Worm (Caenorhabditis elegans) whole organism, late embryonic: ENCODE measurements around the gene bath-20.

Source experiments
- C38D4.7 ChIP-seq: fragments of 200-800 bp; sonication (Bioruptor generic); optimal IDR thresholded peaks from 2 replicates; lab custom pipeline; 2018; ENCODE audit warnings: mild to moderate bottlenecking, missing genetic modification characterization, moderate library complexity, missing compliant biosample characterization
- K02D7.2 ChIP-seq: sonication (generic microtip); optimal IDR thresholded peaks from 2 replicates; lab custom pipeline; 2017; ENCODE audit warnings: mild to moderate bottlenecking, missing genetic modification characterization, missing compliant biosample characterization
- K09A11.1 ChIP-seq: sonication (generic microtip); optimal IDR thresholded peaks from 2 replicates; lab custom pipeline; 2017; ENCODE audit warnings: antibody characterized with exemption, mild to moderate bottlenecking, missing genetic modification characterization, missing compliant biosample characterization; ENCODE audit not compliant: insufficient read depth
- T23F11.4 ChIP-seq: fragments of 200-800 bp; sonication (Bioruptor generic); optimal IDR thresholded peaks from 2 replicates; lab custom pipeline; 2018; ENCODE audit warnings: mild to moderate bottlenecking, missing genetic modification characterization, missing compliant biosample characterization
- Y22D7AL.16 ChIP-seq: sonication (generic microtip); optimal IDR thresholded peaks from 2 replicates; lab custom pipeline; 2016; ENCODE audit warnings: missing genetic modification characterization, missing compliant biosample characterization
- ahr-1 ChIP-seq: sonication (generic microtip); optimal IDR thresholded peaks from 2 replicates; lab custom pipeline; 2016; ENCODE audit warnings: missing genetic modification characterization, missing compliant biosample characterization
- ama-1 ChIP-seq: fragments of 150-350 bp; optimal IDR thresholded peaks from 2 replicates; lab custom pipeline; 2014
- ceh-14 ChIP-seq: sonication (generic microtip); optimal IDR thresholded peaks from 2 replicates; lab custom pipeline; 2016; ENCODE audit warnings: missing genotype, missing genetic modification characterization, missing compliant biosample characterization
- ceh-18 ChIP-seq: sonication (generic microtip); optimal IDR thresholded peaks from 2 replicates; lab custom pipeline; 2016; ENCODE audit warnings: missing genetic modification characterization, missing compliant biosample characterization
- ceh-22 ChIP-seq: sonication (generic microtip); optimal IDR thresholded peaks from 2 replicates; lab custom pipeline; 2017; ENCODE audit warnings: missing biosample characterization, missing genetic modification characterization
- ceh-30 ChIP-seq: fragments of 150-350 bp; optimal IDR thresholded peaks from 2 replicates; lab custom pipeline; 2014; ENCODE audit warnings: missing biosample characterization, missing genetic modification characterization
- ceh-31 ChIP-seq: sonication (generic microtip); optimal IDR thresholded peaks from 2 replicates; lab custom pipeline; 2016; ENCODE audit warnings: missing genetic modification characterization, missing compliant biosample characterization
- ceh-34 ChIP-seq: sonication (generic microtip); optimal IDR thresholded peaks from 2 replicates; lab custom pipeline; 2016; ENCODE audit warnings: mild to moderate bottlenecking, missing genetic modification characterization, missing compliant biosample characterization
- ceh-45 ChIP-seq: fragments of 200-800 bp; sonication (Bioruptor generic); IDR thresholded peaks from 2 replicates; pipeline ENCODE4 v1.3.6; 2022; ENCODE audit warnings: missing genetic modification reagents, missing genetic modification characterization, missing compliant biosample characterization
- ceh-9 ChIP-seq: sonication (generic microtip); optimal IDR thresholded peaks from 2 replicates; lab custom pipeline; 2016; ENCODE audit warnings: mild to moderate bottlenecking, missing genetic modification characterization, inconsistent platforms, missing compliant biosample characterization
- che-1 ChIP-seq: sonication (generic microtip); optimal IDR thresholded peaks from 2 replicates; lab custom pipeline; 2016; ENCODE audit warnings: mild to moderate bottlenecking, missing genetic modification characterization, missing compliant biosample characterization
- dve-1 ChIP-seq: sonication (generic microtip); optimal IDR thresholded peaks from 2 replicates; lab custom pipeline; 2017; ENCODE audit warnings: antibody characterized with exemption, mild to moderate bottlenecking, missing genetic modification characterization, missing compliant biosample characterization
- elt-2 ChIP-seq: sonication (generic microtip); optimal IDR thresholded peaks from 2 replicates; lab custom pipeline; 2016; ENCODE audit warnings: missing genetic modification reagents, missing genetic modification characterization, missing compliant biosample characterization
- elt-4 ChIP-seq: sonication (generic microtip); optimal IDR thresholded peaks from 2 replicates; lab custom pipeline; 2016; ENCODE audit warnings: missing genetic modification characterization, missing compliant biosample characterization
- ets-4 ChIP-seq: sonication (generic microtip); optimal IDR thresholded peaks from 2 replicates; lab custom pipeline; 2016; ENCODE audit warnings: missing genetic modification characterization, missing compliant biosample characterization
- fax-1 ChIP-seq: sonication (generic microtip); optimal IDR thresholded peaks from 2 replicates; lab custom pipeline; 2016; ENCODE audit warnings: missing genotype, missing genetic modification characterization, missing compliant biosample characterization
- fkh-10 ChIP-seq: fragments of 150-350 bp; optimal IDR thresholded peaks from 2 replicates; lab custom pipeline; 2014; ENCODE audit warnings: missing biosample characterization, missing genetic modification reagents, missing genetic modification characterization
- fkh-6 ChIP-seq: sonication (generic microtip); optimal IDR thresholded peaks from 2 replicates; lab custom pipeline; 2016; ENCODE audit warnings: missing genetic modification characterization, missing compliant biosample characterization
- hlh-15 ChIP-seq: sonication (generic microtip); optimal IDR thresholded peaks from 2 replicates; lab custom pipeline; 2016; ENCODE audit warnings: missing genetic modification characterization, missing compliant biosample characterization
- hlh-8 ChIP-seq: sonication (generic microtip); optimal IDR thresholded peaks from 2 replicates; lab custom pipeline; 2016; ENCODE audit warnings: missing genotype, missing genetic modification characterization, missing compliant biosample characterization
- lim-6 ChIP-seq: sonication (generic microtip); optimal IDR thresholded peaks from 2 replicates; lab custom pipeline; 2016; ENCODE audit warnings: missing genetic modification characterization, missing compliant biosample characterization
- lin-11 ChIP-seq: fragments of 200-800 bp; sonication (Bioruptor generic); optimal IDR thresholded peaks from 2 replicates; lab custom pipeline; 2018; ENCODE audit warnings: mild to moderate bottlenecking, missing genetic modification characterization, missing compliant biosample characterization
- madf-2 ChIP-seq: sonication (generic microtip); optimal IDR thresholded peaks from 2 replicates; lab custom pipeline; 2017; ENCODE audit warnings: missing genetic modification characterization, missing compliant biosample characterization
- mec-3 ChIP-seq: sonication (generic microtip); optimal IDR thresholded peaks from 2 replicates; lab custom pipeline; 2016; ENCODE audit warnings: borderline replicate concordance, missing genetic modification characterization, missing compliant biosample characterization
- nfya-1 ChIP-seq: sonication (generic microtip); optimal IDR thresholded peaks from 2 replicates; lab custom pipeline; 2017; ENCODE audit warnings: missing genetic modification characterization, mild to moderate bottlenecking, missing compliant biosample characterization, antibody characterized with exemption, moderate library complexity
- nhr-11 ChIP-seq: fragments of 150-350 bp; optimal IDR thresholded peaks from 2 replicates; lab custom pipeline; 2014; ENCODE audit warnings: missing biosample characterization, missing genetic modification characterization
- nhr-232 ChIP-seq: sonication (generic microtip); optimal IDR thresholded peaks from 2 replicates; lab custom pipeline; 2016; ENCODE audit warnings: missing genetic modification characterization, missing compliant biosample characterization
- npax-4 ChIP-seq: sonication (generic microtip); optimal IDR thresholded peaks from 2 replicates; lab custom pipeline; 2016; ENCODE audit warnings: missing genetic modification characterization, missing compliant biosample characterization
- pax-1 ChIP-seq: fragments of 150-350 bp; optimal IDR thresholded peaks from 2 replicates; lab custom pipeline; 2014; ENCODE audit warnings: missing biosample characterization, missing genetic modification characterization
- pha-2 ChIP-seq: sonication (generic microtip); optimal IDR thresholded peaks from 2 replicates; lab custom pipeline; 2017; ENCODE audit warnings: mild to moderate bottlenecking, missing genetic modification characterization, missing compliant biosample characterization
- pros-1 ChIP-seq: fragments of 150-350 bp; optimal IDR thresholded peaks from 2 replicates; lab custom pipeline; 2014; ENCODE audit warnings: missing biosample characterization, missing genetic modification reagents, missing genetic modification characterization
- rnt-1 ChIP-seq: sonication (generic microtip); optimal IDR thresholded peaks from 2 replicates; lab custom pipeline; 2016; ENCODE audit warnings: missing genetic modification characterization, missing compliant biosample characterization
- sox-2 ChIP-seq: fragments of 200-800 bp; sonication (Bioruptor generic); IDR thresholded peaks from 2 replicates; pipeline ENCODE4 v1.3.6; 2022; ENCODE audit warnings: missing genetic modification reagents, missing genetic modification characterization, missing compliant biosample characterization
- tbx-2 ChIP-seq: sonication (generic microtip); optimal IDR thresholded peaks from 2 replicates; lab custom pipeline; 2016; ENCODE audit warnings: missing genetic modification characterization, missing compliant biosample characterization
- tbx-7 ChIP-seq: sonication (generic microtip); optimal IDR thresholded peaks from 2 replicates; lab custom pipeline; 2016; ENCODE audit warnings: missing genotype, missing genetic modification characterization, missing compliant biosample characterization
- zip-5 ChIP-seq: sonication (generic microtip); optimal IDR thresholded peaks from 2 replicates; lab custom pipeline; 2016; ENCODE audit warnings: missing genetic modification characterization, missing compliant biosample characterization
- ztf-16 ChIP-seq: sonication (generic microtip); optimal IDR thresholded peaks from 2 replicates; lab custom pipeline; 2017; ENCODE audit warnings: missing genetic modification characterization, missing compliant biosample characterization

The bath-20 gene

ce11 chrII:2042447-2042846 lies at the start of gene bath-20:
TSS of gene bath-20 (minus strand) at chrII:2042547.
- TF ChIP-seq ets-4 = no peak
- TF ChIP-seq npax-4 (tag; lab: Kevin White, UChicago) = no peak
- TF ChIP-seq hlh-8 (tag; lab: Kevin White, UChicago) = no peak
- TF ChIP-seq pha-2 (tag; lab: Kevin White, UChicago) = no peak
- TF ChIP-seq ztf-16 (tag; lab: Kevin White, UChicago) = no peak
- TF ChIP-seq nfya-1 (tag; lab: Kevin White, UChicago) = no peak
- no peak for TF ChIP-seq pros-1 (tag; lab: Kevin White, UChicago)
- TF ChIP-seq madf-2 (tag; lab: Kevin White, UChicago) = no peak
- TF ChIP-seq ceh-9 = no peak
- no peak for TF ChIP-seq ceh-45

- TF ChIP-seq elt-4 (tag; lab: Kevin White, UChicago) (no peak), zip-5 (tag; lab: Kevin White, UChicago) (no peak), ama-1 (lab: Kevin White, UChicago) (no peak), fkh-10 (GFP tag; lab: Kevin White, UChicago) (no peak), fkh-6 (tag; lab: Kevin White, UChicago) (no peak), Y22D7AL.16 (no peak), pros-1 (tag; lab: Kevin White, UChicago) (no peak), nhr-232 (tag; lab: Kevin White, UChicago) (no peak), C38D4.7 (GFP tag; lab: Kevin White, UChicago) (no peak), madf-2 (tag; lab: Kevin White, UChicago) (no peak), ceh-9 (no peak), dve-1 (tag; lab: Kevin White, UChicago) (no peak), sox-2 (no peak), ceh-45 (no peak)
Observed at ce11 chrII:2091972-2092371, 49.6 kb upstream of the bath-20 start, which contains the start of gene T16A1.10. TSS of gene T16A1.10 (minus strand) at chrII:2092094.

ce11 chrII:2090605-2091004 lies 48.3 kb upstream of the bath-20 start, which contains the start of gene trpl-5:
TSS of gene trpl-5 (minus strand) at chrII:2090636.
- TF ChIP-seq elt-2 (tag; lab: Kevin White, UChicago) (peak; percentile 80), pax-1 (tag; lab: Kevin White, UChicago) (no peak)

DNA sequence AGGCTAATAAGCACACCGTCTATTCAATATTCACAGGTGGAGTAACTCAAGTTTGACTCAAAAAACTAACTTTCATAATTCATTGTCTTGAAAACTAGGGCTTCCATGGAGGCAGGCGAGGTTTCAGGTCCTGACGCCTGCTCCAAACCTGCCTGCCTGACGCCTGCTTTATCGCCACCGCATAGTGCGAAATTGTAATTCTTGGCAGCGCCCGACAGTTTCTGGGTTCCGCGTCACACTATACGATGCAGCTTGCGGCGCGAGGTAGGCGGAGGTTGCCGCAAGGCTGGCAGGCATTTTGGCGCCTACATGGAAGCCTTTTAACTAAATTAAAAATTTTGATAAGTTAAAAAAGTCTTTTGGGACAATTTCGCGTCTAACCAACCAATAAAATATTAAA lies 44.9 kb upstream of the bath-20 start:
- no peak for TF ChIP-seq fkh-6 (tag; lab: Kevin White, UChicago)
- no peak for TF ChIP-seq nhr-11
- TF ChIP-seq che-1 = no peak
- no peak for TF ChIP-seq mec-3 (tag; lab: Kevin White, UChicago)
- no peak for TF ChIP-seq K02D7.2 (tag; lab: Kevin White, UChicago)
- TF ChIP-seq ceh-22 (tag; lab: Kevin White, UChicago) = no peak
- no peak for TF ChIP-seq lim-6 (tag; lab: Kevin White, UChicago)
- TF ChIP-seq ceh-31 (tag; lab: Kevin White, UChicago) = no peak
- no peak for TF ChIP-seq elt-2 (tag; lab: Kevin White, UChicago)
- TF ChIP-seq ama-1 (lab: Kevin White, UChicago) = no peak
- no peak for TF ChIP-seq tbx-2 (tag; lab: Kevin White, UChicago)
- no peak for TF ChIP-seq ceh-18 (tag; lab: Kevin White, UChicago)
- TF ChIP-seq K09A11.1 (tag; lab: Kevin White, UChicago) = no peak
- TF ChIP-seq ceh-14 = no peak
- TF ChIP-seq nhr-232 (tag; lab: Kevin White, UChicago) = no peak
- TF ChIP-seq lin-11 = no peak

- TF ChIP-seq ceh-18 (tag; lab: Kevin White, UChicago) (no peak), fkh-10 (GFP tag; lab: Kevin White, UChicago) (no peak), Y22D7AL.16 (no peak), elt-4 (tag; lab: Kevin White, UChicago) (no peak), ztf-16 (tag; lab: Kevin White, UChicago) (no peak), ceh-34 (no peak), ahr-1 (tag; lab: Kevin White, UChicago) (no peak), ceh-30 (no peak), fax-1 (no peak), npax-4 (tag; lab: Kevin White, UChicago) (no peak), tbx-7 (tag; lab: Kevin White, UChicago) (no peak), nhr-11 (no peak), rnt-1 (tag; lab: Kevin White, UChicago) (no peak), hlh-15 (no peak), T23F11.4 (no peak)
Observed at ce11 chrII:2083726-2084179, 41.4 kb upstream of the bath-20 start, which contains the start of the genes T16A1.5 and fbxc-49. TSS of gene T16A1.5 (minus strand) at chrII:2083826. TSS of gene fbxc-49 (plus strand) at chrII:2084129.
